Fruit fly (Drosophila melanogaster) whole organism, embryonic: ENCODE measurements around the gene CG10333.

Experiments
- CG10321 ChIP-seq: fragments of 200-800 bp; sonication (Bioruptor generic); IDR thresholded peaks from 2 replicates; pipeline ENCODE4 v1.3.6; 2022; ENCODE audit warnings: missing biosample characterization, missing genetic modification characterization
- CG13624 ChIP-seq: fragments of 200-800 bp; sonication (Bioruptor generic); optimal IDR thresholded peaks from 2 replicates; lab custom pipeline; 2016; ENCODE audit warnings: missing biosample characterization, missing genetic modification characterization
- CG13775 ChIP-seq: fragments of 200-800 bp; sonication (Bioruptor generic); optimal IDR thresholded peaks from 3 replicates; lab custom pipeline; 2017; ENCODE audit warnings: missing biosample characterization, mild to moderate bottlenecking, missing genetic modification characterization
- CG15514 ChIP-seq: fragments of 200-800 bp; sonication (Bioruptor generic); optimal IDR thresholded peaks from 3 replicates; lab custom pipeline; 2017; ENCODE audit warnings: missing biosample characterization, missing genetic modification characterization, mild to moderate bottlenecking, moderate library complexity, missing genetic modification reagents
- CG1602 ChIP-seq: fragments of 200-800 bp; sonication (Bioruptor generic); optimal IDR thresholded peaks from 3 replicates; lab custom pipeline; 2016; ENCODE audit warnings: missing biosample characterization, missing genetic modification characterization
- CG17568 ChIP-seq: fragments of 200-800 bp; sonication (Bioruptor generic); optimal IDR thresholded peaks from 2 replicates; lab custom pipeline; 2018; ENCODE audit warnings: missing biosample characterization, mild to moderate bottlenecking, missing genetic modification characterization, moderate library complexity
- CG2678 ChIP-seq: fragments of 200-800 bp; sonication (Bioruptor generic); optimal IDR thresholded peaks from 3 replicates; lab custom pipeline; 2019; ENCODE audit warnings: missing biosample characterization, mild to moderate bottlenecking, missing genetic modification characterization, moderate library complexity
- CG31224 ChIP-seq: fragments of 200-800 bp; sonication (Bioruptor generic); IDR thresholded peaks from 2 replicates; pipeline ENCODE4 v1.3.6; 2022; ENCODE audit warnings: missing biosample characterization, missing genetic modification characterization
- CG42726 ChIP-seq: fragments of 200-800 bp; sonication (Bioruptor generic); IDR thresholded peaks from 2 replicates; pipeline ENCODE4 v1.3.6; 2022; ENCODE audit warnings: missing biosample characterization, missing genetic modification characterization; ENCODE audit not compliant: partially characterized antibody
- CG4707 ChIP-seq: fragments of 200-800 bp; sonication (Bioruptor generic); optimal IDR thresholded peaks from 2 replicates; lab custom pipeline; 2018; ENCODE audit warnings: missing biosample characterization, mild to moderate bottlenecking, missing genetic modification characterization, moderate library complexity
- CG6272 ChIP-seq: fragments of 200-800 bp; sonication (Bioruptor generic); IDR thresholded peaks from 2 replicates; pipeline ENCODE4 v1.3.6; 2022; ENCODE audit warnings: missing biosample characterization, missing genetic modification characterization
- CG6765 ChIP-seq: fragments of 200-800 bp; sonication (Bioruptor generic); optimal IDR thresholded peaks from 3 replicates; lab custom pipeline; 2017; ENCODE audit warnings: missing biosample characterization, mild to moderate bottlenecking, missing genetic modification characterization
- CG7839 ChIP-seq: fragments of 200-800 bp; sonication (Bioruptor generic); optimal IDR thresholded peaks from 3 replicates; lab custom pipeline; 2018; ENCODE audit warnings: missing biosample characterization, mild to moderate bottlenecking, missing genetic modification characterization, moderate library complexity
- Dip2 ChIP-seq: fragments of 200-800 bp; sonication (Bioruptor generic); IDR thresholded peaks from 2 replicates; pipeline ENCODE4 v1.3.6; 2022; ENCODE audit warnings: missing biosample characterization, missing genetic modification characterization
- Gug ChIP-seq: fragments of 200-800 bp; sonication (Bioruptor generic); IDR thresholded peaks from 4 replicates; pipeline ENCODE4 v1.3.6; 2022; ENCODE audit warnings: missing biosample characterization, missing genetic modification characterization
- Hand ChIP-seq: fragments of 200-800 bp; sonication (Bioruptor generic); optimal IDR thresholded peaks from 2 replicates; lab custom pipeline; 2017; ENCODE audit warnings: mild to moderate bottlenecking, missing biosample characterization, missing genetic modification reagents, missing genetic modification characterization
- Lim3 ChIP-seq: fragments of 200-800 bp; sonication (Bioruptor generic); IDR thresholded peaks from 2 replicates; pipeline ENCODE4 v1.3.6; 2022; ENCODE audit warnings: missing biosample characterization, missing genetic modification characterization
- Lpt ChIP-seq: fragments of >200 bp; optimal IDR thresholded peaks from 2 replicates; lab custom pipeline; 2018; ENCODE audit warnings: missing biosample characterization, missing genetic modification characterization
- NC2α ChIP-seq: fragments of 200-800 bp; sonication (Bioruptor generic); optimal IDR thresholded peaks from 2 replicates; lab custom pipeline; 2016; ENCODE audit warnings: missing biosample characterization, missing genetic modification characterization
- Neu2 ChIP-seq: fragments of 200-800 bp; sonication (Bioruptor generic); optimal IDR thresholded peaks from 3 replicates; lab custom pipeline; 2016; ENCODE audit warnings: missing biosample characterization, missing genetic modification characterization, borderline replicate concordance
- Ravus ChIP-seq: fragments of 200-800 bp; sonication (Bioruptor generic); IDR thresholded peaks from 2 replicates; pipeline ENCODE4 v1.3.6; 2022; ENCODE audit warnings: missing biosample characterization, missing genetic modification characterization
- Side ChIP-seq: fragments of 200-800 bp; sonication (Bioruptor generic); optimal IDR thresholded peaks from 2 replicates; lab custom pipeline; 2016; ENCODE audit warnings: missing biosample characterization, missing genetic modification characterization
- Sin3A ChIP-seq: fragments of >200 bp; optimal IDR thresholded peaks from 2 replicates; lab custom pipeline; 2018
- ac ChIP-seq: fragments of 200-800 bp; sonication (Bioruptor generic); optimal IDR thresholded peaks from 3 replicates; lab custom pipeline; 2017; ENCODE audit warnings: missing biosample characterization, mild to moderate bottlenecking, missing genetic modification characterization
- amos ChIP-seq: fragments of 200-800 bp; sonication (Bioruptor generic); IDR thresholded peaks from 2 replicates; pipeline ENCODE4 v1.3.6; 2022; ENCODE audit warnings: missing biosample characterization, missing genetic modification characterization; ENCODE audit not compliant: partially characterized antibody
- ase ChIP-seq: fragments of 200-800 bp; sonication (Bioruptor generic); IDR thresholded peaks from 3 replicates; pipeline ENCODE4 v1.3.6; 2022; ENCODE audit warnings: missing biosample characterization, missing genetic modification characterization
- ash1 ChIP-seq: fragments of 200-800 bp; sonication (Bioruptor generic); optimal IDR thresholded peaks from 2 replicates; lab custom pipeline; 2018; ENCODE audit warnings: missing biosample characterization, mild to moderate bottlenecking, missing genetic modification characterization
- bsh ChIP-seq, 2 experiments: fragments of 200-800 bp; sonication (Bioruptor generic); optimal IDR thresholded peaks; 2 replicates each; lab custom pipeline; 2017 to 2018; ENCODE audit warnings: mild to moderate bottlenecking in 2 of 2, missing biosample characterization in 2 of 2, missing genetic modification characterization in 2 of 2, moderate library complexity in 1 of 2
- danr ChIP-seq: fragments of 200-800 bp; sonication (Bioruptor generic); IDR thresholded peaks from 2 replicates; pipeline ENCODE4 v1.3.6; 2022; ENCODE audit warnings: missing biosample characterization, missing genetic modification characterization
- fd102C ChIP-seq: fragments of 200-800 bp; sonication (Bioruptor generic); optimal IDR thresholded peaks from 2 replicates; lab custom pipeline; 2018; ENCODE audit warnings: missing biosample characterization, mild to moderate bottlenecking, missing genetic modification characterization, moderate library complexity
- fd96Cb ChIP-seq: fragments of 200-800 bp; sonication (Bioruptor generic); optimal IDR thresholded peaks from 2 replicates; lab custom pipeline; 2018; ENCODE audit warnings: missing biosample characterization, mild to moderate bottlenecking, missing genetic modification characterization, moderate library complexity
- gem ChIP-seq: fragments of 200-800 bp; sonication (Bioruptor generic); optimal IDR thresholded peaks from 2 replicates; lab custom pipeline; 2019; ENCODE audit warnings: missing biosample characterization, mild to moderate bottlenecking, missing genetic modification characterization, moderate library complexity
- gsb ChIP-seq: fragments of 200-800 bp; sonication (Bioruptor generic); IDR thresholded peaks from 2 replicates; pipeline ENCODE4 v1.3.6; 2022; ENCODE audit warnings: missing biosample characterization, missing genetic modification characterization
- hth ChIP-seq: fragments of >200 bp; optimal IDR thresholded peaks from 2 replicates; lab custom pipeline; 2017; ENCODE audit warnings: inconsistent platforms
- kni ChIP-seq: fragments of 200-800 bp; sonication (Bioruptor generic); optimal IDR thresholded peaks from 3 replicates; lab custom pipeline; 2017; ENCODE audit warnings: mild to moderate bottlenecking, missing biosample characterization, missing genetic modification reagents, missing genetic modification characterization
- lmd ChIP-seq: fragments of 200-800 bp; sonication (Bioruptor generic); IDR thresholded peaks from 2 replicates; pipeline ENCODE4 v1.3.6; 2022; ENCODE audit warnings: missing biosample characterization, missing genetic modification characterization
- nerfin-2 ChIP-seq: fragments of 200-800 bp; sonication (Bioruptor generic); IDR thresholded peaks from 2 replicates; pipeline ENCODE4 v1.3.6; 2022; ENCODE audit warnings: missing biosample characterization, missing genetic modification characterization; ENCODE audit not compliant: partially characterized antibody
- oc ChIP-seq: fragments of 200-800 bp; sonication (Bioruptor generic); optimal IDR thresholded peaks from 2 replicates; lab custom pipeline; 2018; ENCODE audit warnings: missing biosample characterization, mild to moderate bottlenecking, missing genetic modification characterization, moderate library complexity
- pan ChIP-seq, 4 experiments: fragments of >200 bp in 3 of 4; fragments of 200-800 bp in 1 of 4; sonication (Bioruptor generic) in 1 of 4; optimal IDR thresholded peaks in 3 of 4; IDR thresholded peaks in 1 of 4; 2 replicates each; pipeline versions ENCODE4 v1.3.6 to Lab custom; 2017 to 2022; ENCODE audit warnings: missing biosample characterization in 2 of 4, missing genetic modification characterization in 2 of 4, mixed read lengths in 1 of 4
- pfk ChIP-seq: fragments of 200-800 bp; sonication (Bioruptor generic); optimal IDR thresholded peaks from 2 replicates; lab custom pipeline; 2018; ENCODE audit warnings: missing biosample characterization, mild to moderate bottlenecking, missing genetic modification characterization, moderate library complexity
- phol ChIP-seq: fragments of 200-800 bp; sonication (Bioruptor generic); optimal IDR thresholded peaks from 3 replicates; lab custom pipeline; 2018; ENCODE audit warnings: missing biosample characterization, mild to moderate bottlenecking, missing genetic modification characterization, moderate library complexity
- psq ChIP-seq: fragments of 200-800 bp; sonication (Bioruptor generic); optimal IDR thresholded peaks from 2 replicates; lab custom pipeline; 2017; ENCODE audit warnings: missing biosample characterization, missing genetic modification characterization
- pum ChIP-seq: fragments of 200-800 bp; sonication (Bioruptor generic); optimal IDR thresholded peaks from 2 replicates; lab custom pipeline; 2016; ENCODE audit warnings: missing biosample characterization, missing genetic modification characterization
- schlank ChIP-seq: fragments of 200-800 bp; sonication (Bioruptor generic); optimal IDR thresholded peaks from 2 replicates; lab custom pipeline; 2018; ENCODE audit warnings: missing biosample characterization, mild to moderate bottlenecking, missing genetic modification characterization
- sima ChIP-seq: fragments of 200-800 bp; sonication (Bioruptor generic); optimal IDR thresholded peaks from 2 replicates; lab custom pipeline; 2016; ENCODE audit warnings: missing biosample characterization, missing genetic modification characterization
- sob ChIP-seq: fragments of 200-800 bp; sonication (Bioruptor generic); IDR thresholded peaks from 2 replicates; pipeline ENCODE4 v1.3.6; 2022; ENCODE audit warnings: missing biosample characterization, missing genetic modification characterization
- tgo ChIP-seq: fragments of 200-800 bp; sonication (Bioruptor generic); IDR thresholded peaks from 3 replicates; pipeline ENCODE4 v1.3.6; 2022; ENCODE audit warnings: missing biosample characterization, missing genetic modification characterization
- tin ChIP-seq: fragments of 200-800 bp; sonication (Bioruptor generic); optimal IDR thresholded peaks from 3 replicates; lab custom pipeline; 2016; ENCODE audit warnings: missing biosample characterization, missing genetic modification characterization
- wor ChIP-seq: fragments of 200-800 bp; sonication (Bioruptor generic); IDR thresholded peaks from 2 replicates; pipeline ENCODE4 v1.3.6; 2022; ENCODE audit warnings: missing biosample characterization, missing genetic modification characterization

Gene CG10333

dm6 chr2L:18566235-18567158 is 40.1 kb upstream of the CG10333 start (continued):
- TF ChIP-seq CG13775 (peak; percentile 26), danr (GFP tag; lab: Robert Waterston, UW) (no peak), CG17568 (GFP tag; lab: Kevin White, UChicago) (no peak), tgo (GFP tag; lab: Robert Waterston, UW) (no peak), CG6272 (GFP tag; lab: Robert Waterston, UW) (no peak), tin (GFP tag; lab: Kevin White, UChicago) (no peak), sima (GFP tag; lab: Kevin White, UChicago) (no peak), nerfin-2 (GFP tag; lab: Robert Waterston, UW) (no peak), Lpt (no peak), hth (lab: Kevin White, UChicago) (no peak), CG4707 (no peak), Side (GFP tag; lab: Kevin White, UChicago) (no peak), oc (tag; lab: Kevin White, UChicago) (no peak), CG10321 (GFP tag; lab: Robert Waterston, UW) (no peak), bsh (GFP tag; optimal IDR thresholded peaks at IDR 0.05; lab: Kevin White, UChicago) (peak in 1 of 2 experiments; percentile 58), pan (optimal IDR thresholded peaks at IDR 0.05; lab: Kevin White, UChicago) (no peak), pan (GFP tag; optimal IDR thresholded peaks at IDR 0.05 in 1 of 2, IDR thresholded peaks at IDR 0.05 in 1 of 2) (no peak), ash1 (GFP tag; lab: Kevin White, UChicago) (no peak), CG1602 (GFP tag; lab: Kevin White, UChicago) (no peak), phol (peak; percentile 3), Gug (GFP tag; lab: Robert Waterston, UW) (peak; percentile 28; the same call in 1 of the 4 replicates), lmd (peak; percentile 30; the same call in 1 of the 2 replicates), gem (tag; lab: Kevin White, UChicago) (peak; percentile 73), kni (GFP tag; lab: Kevin White, UChicago) (no peak), Ravus (GFP tag; lab: Robert Waterston, UW) (no peak), CG6765 (no peak), CG7839 (tag; lab: Kevin White, UChicago) (peak; percentile 29), Lim3 (no peak), ac (no peak), sob (GFP tag; lab: Robert Waterston, UW) (no peak), gsb (GFP tag; lab: Robert Waterston, UW) (no peak), CG15514 (peak; percentile 14), Neu2 (GFP tag; lab: Kevin White, UChicago) (no peak), Sin3A (lab: Kevin White, UChicago) (no peak), pfk (no peak), pum (GFP tag; lab: Kevin White, UChicago) (no peak), NC2α (GFP tag; lab: Kevin White, UChicago) (no peak), schlank (tag; lab: Kevin White, UChicago) (no peak), fd96Cb (tag; lab: Kevin White, UChicago) (peak; percentile 43), CG31224 (no peak), ase (GFP tag; lab: Robert Waterston, UW) (no peak), fd102C (GFP tag; lab: Kevin White, UChicago) (no peak), wor (GFP tag; lab: Robert Waterston, UW) (no peak), amos (peak; percentile 38; the same call in 1 of the 2 replicates), psq (GFP tag; lab: Kevin White, UChicago) (no peak), Hand (GFP tag; lab: Kevin White, UChicago) (no peak), CG42726 (GFP tag; lab: Robert Waterston, UW) (no peak), CG13624 (GFP tag; lab: Kevin White, UChicago) (no peak), CG2678 (peak; percentile 48), Dip2 (GFP tag; lab: Robert Waterston, UW) (no peak)
